Worm (Caenorhabditis elegans) whole organism, L2 larva: ENCODE data around the gene lips-5.

Experiments used
- R02D3.7 ChIP-seq: fragments of 150-350 bp; optimal IDR thresholded peaks from 2 replicates; lab custom pipeline; 2014; ENCODE audit warnings: missing biosample characterization, missing genetic modification characterization
- Y55F3AM.14 ChIP-seq: fragments of 200-800 bp; sonication (Bioruptor generic); optimal IDR thresholded peaks from 2 replicates; lab custom pipeline; 2018; ENCODE audit warnings: mild to moderate bottlenecking, missing genetic modification characterization, missing compliant biosample characterization
- ZK546.5 ChIP-seq: sonication (generic microtip); optimal IDR thresholded peaks from 2 replicates; lab custom pipeline; 2017; ENCODE audit warnings: missing biosample characterization, missing genetic modification characterization
- alr-1 ChIP-seq: fragments of 150-350 bp; optimal IDR thresholded peaks from 2 replicates; lab custom pipeline; 2014; ENCODE audit warnings: missing biosample characterization, missing genetic modification characterization
- aly-2 ChIP-seq: fragments of 150-350 bp; optimal IDR thresholded peaks from 2 replicates; lab custom pipeline; 2014; ENCODE audit warnings: missing biosample characterization, missing genetic modification characterization
- ama-1 ChIP-seq: fragments of 150-350 bp; optimal IDR thresholded peaks from 2 replicates; lab custom pipeline; 2018; ENCODE audit warnings: inconsistent platforms
- blmp-1 ChIP-seq: sonication (generic microtip); optimal IDR thresholded peaks from 2 replicates; lab custom pipeline; 2017; ENCODE audit warnings: missing genetic modification characterization, mild to moderate bottlenecking, missing compliant biosample characterization, antibody characterized with exemption, moderate library complexity; ENCODE audit not compliant: insufficient read depth
- ceh-16 ChIP-seq: fragments of 150-350 bp; optimal IDR thresholded peaks from 2 replicates; lab custom pipeline; 2014; ENCODE audit warnings: missing biosample characterization, missing genetic modification characterization
- crh-2 ChIP-seq: sonication (generic microtip); optimal IDR thresholded peaks from 2 replicates; lab custom pipeline; 2017; ENCODE audit warnings: missing biosample characterization, missing genetic modification characterization
- dmd-4 ChIP-seq: sonication (generic microtip); optimal IDR thresholded peaks from 2 replicates; lab custom pipeline; 2017; ENCODE audit warnings: missing biosample characterization, missing genetic modification characterization
- egl-27 ChIP-seq: sonication (generic microtip); optimal IDR thresholded peaks from 3 replicates; lab custom pipeline; 2017; ENCODE audit warnings: missing biosample characterization, missing genetic modification reagents, missing genetic modification characterization
- elt-1 ChIP-seq: fragments of 150-350 bp; optimal IDR thresholded peaks from 2 replicates; lab custom pipeline; 2014; ENCODE audit warnings: missing biosample characterization, missing genetic modification characterization
- elt-3 ChIP-seq: sonication (generic microtip); optimal IDR thresholded peaks from 2 replicates; lab custom pipeline; 2017; ENCODE audit warnings: missing biosample characterization, missing genetic modification characterization
- fos-1 ChIP-seq: fragments of 150-350 bp; optimal IDR thresholded peaks from 2 replicates; lab custom pipeline; 2014; ENCODE audit warnings: missing biosample characterization, missing genetic modification characterization
- lin-11 ChIP-seq: fragments of 150-350 bp; sonication (generic microtip); optimal IDR thresholded peaks from 2 replicates; lab custom pipeline; 2014; ENCODE audit warnings: missing biosample characterization, missing genetic modification characterization, inconsistent platforms, mixed read lengths
- lin-13 ChIP-seq: fragments of 150-350 bp; optimal IDR thresholded peaks from 2 replicates; lab custom pipeline; 2014; ENCODE audit warnings: missing biosample characterization, missing genetic modification reagents, missing genetic modification characterization
- mab-5 ChIP-seq: fragments of 150-350 bp; optimal IDR thresholded peaks from 2 replicates; lab custom pipeline; 2014; ENCODE audit warnings: missing biosample characterization, missing genetic modification characterization
- mbf-1 ChIP-seq: sonication (generic microtip); optimal IDR thresholded peaks from 2 replicates; lab custom pipeline; 2017; ENCODE audit warnings: missing biosample characterization, missing genetic modification characterization
- mdl-1 ChIP-seq, 2 experiments: fragments of 150-350 bp in 1 of 2; sonication (generic microtip) in 1 of 2; optimal IDR thresholded peaks; 2 replicates each; lab custom pipeline; 2017; ENCODE audit warnings: missing biosample characterization in 2 of 2, missing genetic modification characterization in 2 of 2
- nhr-10 ChIP-seq: sonication (generic microtip); optimal IDR thresholded peaks from 2 replicates; lab custom pipeline; 2017; ENCODE audit warnings: missing biosample characterization, missing genetic modification characterization
- nhr-12 ChIP-seq: fragments of 150-350 bp; optimal IDR thresholded peaks from 2 replicates; lab custom pipeline; 2014; ENCODE audit warnings: missing biosample characterization, missing genetic modification characterization
- nhr-129 ChIP-seq: fragments of 150-350 bp; optimal IDR thresholded peaks from 2 replicates; lab custom pipeline; 2014; ENCODE audit warnings: missing biosample characterization, missing genetic modification characterization
- nhr-21 ChIP-seq: fragments of 150-350 bp; optimal IDR thresholded peaks from 2 replicates; lab custom pipeline; 2014; ENCODE audit warnings: missing biosample characterization, missing genetic modification characterization
- nhr-23 ChIP-seq: fragments of 150-350 bp; optimal IDR thresholded peaks from 2 replicates; lab custom pipeline; 2014; ENCODE audit warnings: missing biosample characterization, missing genetic modification reagents, missing genetic modification characterization
- nhr-25 ChIP-seq: fragments of 150-350 bp; sonication (generic microtip); optimal IDR thresholded peaks from 3 replicates; lab custom pipeline; 2014; ENCODE audit warnings: missing biosample characterization, missing genetic modification characterization
- sem-4 ChIP-seq: fragments of 150-350 bp; optimal IDR thresholded peaks from 2 replicates; lab custom pipeline; 2014; ENCODE audit warnings: missing biosample characterization, missing genetic modification reagents, missing genetic modification characterization
- sma-3 ChIP-seq: sonication (generic microtip); optimal IDR thresholded peaks from 2 replicates; lab custom pipeline; 2016; ENCODE audit warnings: missing genetic modification reagents, missing genetic modification characterization, missing compliant biosample characterization
- sma-9 ChIP-seq, 2 experiments: fragments of 150-350 bp in 1 of 2; sonication (generic microtip) in 1 of 2; optimal IDR thresholded peaks; 2 replicates each; lab custom pipeline; 2014 to 2016; ENCODE audit warnings: missing genetic modification characterization in 2 of 2, mild to moderate bottlenecking in 1 of 2, missing biosample characterization in 1 of 2, missing compliant biosample characterization in 1 of 2, missing genetic modification reagents in 1 of 2, moderate library complexity in 1 of 2
- unc-39 ChIP-seq: fragments of 150-350 bp; optimal IDR thresholded peaks from 2 replicates; lab custom pipeline; 2014; ENCODE audit warnings: missing biosample characterization, missing genetic modification characterization
- unc-55 ChIP-seq: fragments of 150-350 bp; sonication (generic microtip); optimal IDR thresholded peaks from 3 replicates; lab custom pipeline; 2014; ENCODE audit warnings: missing biosample characterization, missing genetic modification reagents, missing genetic modification characterization
- ztf-1 ChIP-seq: fragments of 200-800 bp; sonication (Bioruptor generic); conservative IDR thresholded peaks from 2 replicates; pipeline ENCODE4 v1.3.6; 2022; ENCODE audit warnings: missing genetic modification characterization, missing compliant biosample characterization

lips-5 gene

ce11 chrIV:11737269-11737668, 36.3 kb downstream of the lips-5 start, which contains the start of gene K01A6.8:
Gene K01A6.8 (minus strand): TSS chrIV:11737369.
- TF ChIP-seq egl-27 (tag; lab: Kevin White, UChicago) (no peak), sma-3 (GFP tag; lab: Kevin White, UChicago) (no peak), ZK546.5 (tag; lab: Kevin White, UChicago) (no peak), Y55F3AM.14 (GFP tag; lab: Kevin White, UChicago) (no peak), nhr-12 (tag; lab: Kevin White, UChicago) (no peak), unc-39 (tag; lab: Kevin White, UChicago) (no peak), mdl-1 (tag; optimal IDR thresholded peaks at IDR 0.05; lab: Kevin White, UChicago) (no peak), dmd-4 (tag; lab: Kevin White, UChicago) (no peak), nhr-25 (tag; lab: Kevin White, UChicago) (no peak), nhr-10 (no peak), R02D3.7 (tag; lab: Kevin White, UChicago) (no peak), unc-55 (GFP tag; lab: Kevin White, UChicago) (no peak), nhr-23 (tag; lab: Kevin White, UChicago) (no peak), elt-1 (no peak)
- TF ChIP-seq, all 48 proteins: peak for 0

- TF ChIP-seq R02D3.7 (tag; lab: Kevin White, UChicago) (no peak), crh-2 (no peak), elt-1 (no peak), alr-1 (tag; lab: Kevin White, UChicago) (no peak), ama-1 (no peak), mbf-1 (tag; lab: Kevin White, UChicago) (no peak), egl-27 (tag; lab: Kevin White, UChicago) (no peak), blmp-1 (no peak), aly-2 (tag; lab: Kevin White, UChicago) (no peak)
Measured at ce11 chrIV:11735025-11735424, 38.5 kb downstream of the lips-5 start, which contains the start of gene K01A6.6. Gene K01A6.6 (plus strand): TSS chrIV:11735325.

- no peak for TF ChIP-seq sma-9 (GFP tag; optimal IDR thresholded peaks at IDR 0.05; lab: Kevin White, UChicago)
- no peak for TF ChIP-seq sma-9 (tag; optimal IDR thresholded peaks at IDR 0.05; lab: Kevin White, UChicago)
- TF ChIP-seq sma-3 (GFP tag; lab: Kevin White, UChicago) = no peak
- TF ChIP-seq alr-1 (tag; lab: Kevin White, UChicago) = no peak
- no peak for TF ChIP-seq nhr-25 (tag; lab: Kevin White, UChicago)
- no peak for TF ChIP-seq lin-13 (GFP tag; lab: Kevin White, UChicago)
- TF ChIP-seq lin-11 (tag; lab: Kevin White, UChicago) = no peak
- TF ChIP-seq nhr-129 (tag; lab: Kevin White, UChicago) = no peak
- TF ChIP-seq sem-4 (tag; lab: Kevin White, UChicago) = no peak
- no peak for TF ChIP-seq ceh-16 (tag; lab: Kevin White, UChicago)
- no peak for TF ChIP-seq elt-3 (tag; lab: Kevin White, UChicago)
- TF ChIP-seq mab-5 (tag; lab: Kevin White, UChicago) = no peak
Measured at ce11 chrIV:11723255-11723654, 50.3 kb downstream of the lips-5 start.

- peak; percentile 2 for TF ChIP-seq crh-2
- peak; percentile 75 for TF ChIP-seq fos-1
- no peak for TF ChIP-seq ama-1
Measured at ce11 chrIV:11721878-11722277, 51.7 kb downstream of the lips-5 start.

ce11 chrIV:11718653-11719052, 54.9 kb downstream of the lips-5 start:
- no peak for TF ChIP-seq nhr-21 (tag; lab: Kevin White, UChicago)
- peak; percentile 97 for TF ChIP-seq blmp-1
- TF ChIP-seq ztf-1 = no peak
